Worm (Caenorhabditis elegans): ENCODE measurements around the gene hlh-3.

DNA sequence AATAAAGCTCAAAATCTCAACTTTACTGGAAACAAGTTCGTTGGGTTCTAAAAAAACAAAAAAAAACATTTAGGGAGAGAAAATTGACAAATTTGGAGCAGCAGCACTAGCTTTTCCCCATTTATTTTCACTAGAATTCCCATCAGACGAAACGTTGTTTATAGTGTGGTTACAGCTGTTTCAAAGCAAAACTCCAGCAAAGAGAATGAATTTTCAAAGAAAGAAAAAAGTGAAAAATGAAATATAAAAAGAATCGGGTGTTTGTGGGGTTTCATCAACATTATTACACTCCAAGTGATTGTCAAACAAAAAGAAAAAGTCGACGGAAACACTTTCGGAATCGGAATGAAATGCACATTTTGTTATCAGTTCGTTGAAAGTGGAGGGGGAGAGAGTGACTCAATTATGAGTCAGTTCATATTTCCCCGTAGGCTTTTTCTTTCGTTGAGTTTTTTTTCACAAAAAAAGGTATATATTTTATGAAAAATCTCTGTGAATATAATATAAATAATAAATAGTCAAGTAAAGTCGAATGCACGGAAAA is 7.9 kb downstream of the hlh-3 start:
- TF ChIP-seq klf-2 (GFP tag; conservative IDR thresholded peaks at IDR 0.05), result no peak
- no peak for TF ChIP-seq med-1 (GFP tag; optimal IDR thresholded peaks at IDR 0.05; ENCODE audit: insufficient read depth)
